Fruit fly (Drosophila melanogaster): ENCODE measurements around the gene xit.

The xit gene

dm6 chrX:6800726-6801296 is 20.0 kb upstream of the xit start (continued):
- TF ChIP-seq lola (GFP tag; optimal IDR thresholded peaks at IDR 0.05), result peak in 1 of 3 experiments; percentile 11
- TF ChIP-seq jumu (GFP tag; optimal IDR thresholded peaks at IDR 0.05), result no peak
- TF ChIP-seq CG10431 (GFP tag; optimal IDR thresholded peaks at IDR 0.05), result no peak
- no peak for TF ChIP-seq CG11398 (GFP tag; optimal IDR thresholded peaks at IDR 0.05)
- TF ChIP-seq Lpt (GFP tag; optimal IDR thresholded peaks at IDR 0.05), result no peak
- no peak for TF ChIP-seq gce (GFP tag; IDR thresholded peaks at IDR 0.05)
- TF ChIP-seq CG7372 (GFP tag; IDR thresholded peaks at IDR 0.05), result no peak
- no peak for TF ChIP-seq BtbVII (GFP tag; optimal IDR thresholded peaks at IDR 0.05)
- no peak for TF ChIP-seq trh (GFP tag; optimal IDR thresholded peaks at IDR 0.05)
- no peak; the same call in 2 of the 3 replicates for TF ChIP-seq croc (GFP tag; conservative IDR thresholded peaks at IDR 0.05)
- TF ChIP-seq Six4 (GFP tag; optimal IDR thresholded peaks at IDR 0.05), result peak; percentile 9
- TF ChIP-seq Vsx1 (GFP tag; optimal IDR thresholded peaks at IDR 0.05), result peak; percentile 87
- no peak for TF ChIP-seq CG8765 (GFP tag; IDR thresholded peaks at IDR 0.05)
- TF ChIP-seq NfI (GFP tag; optimal IDR thresholded peaks at IDR 0.05), result peak; percentile 29
- TF ChIP-seq CG15073 (GFP tag; optimal IDR thresholded peaks at IDR 0.05), result no peak
- no peak for TF ChIP-seq cg (GFP tag; optimal IDR thresholded peaks at IDR 0.05)
- TF ChIP-seq ham (GFP tag; IDR thresholded peaks at IDR 0.05), result no peak
- peak; percentile 46 for TF ChIP-seq CG18619 (GFP tag; optimal IDR thresholded peaks at IDR 0.05)
- TF ChIP-seq tx (GFP tag; optimal IDR thresholded peaks at IDR 0.05), result no peak
- no peak; the same call in 3 of the 4 replicates for TF ChIP-seq Dll (GFP tag; IDR thresholded peaks at IDR 0.05; ENCODE audit: partially characterized antibody)
- TF ChIP-seq CG1529 (GFP tag; optimal IDR thresholded peaks at IDR 0.05), result no peak
- TF ChIP-seq pho (GFP tag; optimal IDR thresholded peaks at IDR 0.05), result peak; percentile 8
- TF ChIP-seq CG3407 (GFP tag; optimal IDR thresholded peaks at IDR 0.05), result no peak
- TF ChIP-seq Poxn (GFP tag; IDR thresholded peaks at IDR 0.05), result no peak
- TF ChIP-seq CG6791 (GFP tag; IDR thresholded peaks at IDR 0.05; ENCODE audit: partially characterized antibody), result no peak
- TF ChIP-seq CG14014 (GFP tag; IDR thresholded peaks at IDR 0.05), result no peak
- TF ChIP-seq Atf6 (GFP tag; IDR thresholded peaks at IDR 0.05), result peak; percentile 60; the same call in 1 of the 2 replicates
- TF ChIP-seq CG17385 (GFP tag; optimal IDR thresholded peaks at IDR 0.05), result no peak
- TF ChIP-seq tin (GFP tag; optimal IDR thresholded peaks at IDR 0.05), result no peak
- no peak for TF ChIP-seq CG14965 (GFP tag; optimal IDR thresholded peaks at IDR 0.05; ENCODE audit: borderline replicate concordance)
- TF ChIP-seq esg (GFP tag; conservative IDR thresholded peaks at IDR 0.05), result 0 out of 2 replicates have a peak, but pooled peaks have one; percentile 16
- no peak for TF ChIP-seq CG3065 (GFP tag; optimal IDR thresholded peaks at IDR 0.05)
- TF ChIP-seq br (optimal IDR thresholded peaks at IDR 0.05), result no peak
- no peak for TF ChIP-seq pnt (GFP tag; optimal IDR thresholded peaks at IDR 0.05)
- no peak for TF ChIP-seq fd64A (GFP tag; optimal IDR thresholded peaks at IDR 0.05)
- peak; percentile 78 for TF ChIP-seq Adf1 (GFP tag; IDR thresholded peaks at IDR 0.05)
- TF ChIP-seq Hmr (GFP tag; optimal IDR thresholded peaks at IDR 0.05), result peak; percentile 52
- TF ChIP-seq fd102C (GFP tag; optimal IDR thresholded peaks at IDR 0.05), result no peak
- TF ChIP-seq HLH3B (GFP tag; IDR thresholded peaks at IDR 0.05), result peak; percentile 23; the same call in 1 of the 2 replicates
- no peak for TF ChIP-seq CG12744 (GFP tag; optimal IDR thresholded peaks at IDR 0.05)
- peak; percentile 88 for TF ChIP-seq Sry-β (GFP tag; optimal IDR thresholded peaks at IDR 0.05)
- TF ChIP-seq CG12942 (GFP tag; optimal IDR thresholded peaks at IDR 0.05), result no peak
- TF ChIP-seq CG1603 (tag; optimal IDR thresholded peaks at IDR 0.05), result no peak
- peak; percentile 24 for TF ChIP-seq ind (GFP tag; optimal IDR thresholded peaks at IDR 0.05)
- no peak for TF ChIP-seq Jarid2 (GFP tag; optimal IDR thresholded peaks at IDR 0.05)
- peak; percentile 27 for TF ChIP-seq fd96Cb (tag; optimal IDR thresholded peaks at IDR 0.05)
- TF ChIP-seq HLH54F (GFP tag; optimal IDR thresholded peaks at IDR 0.05), result no peak
- no peak for TF ChIP-seq NK7.1 (GFP tag; optimal IDR thresholded peaks at IDR 0.05)
- TF ChIP-seq Atf3 (GFP tag; optimal IDR thresholded peaks at IDR 0.05), result no peak
- TF ChIP-seq CG7786 (GFP tag; optimal IDR thresholded peaks at IDR 0.05), result no peak
- peak; percentile 22 to 53 for TF ChIP-seq Trl (optimal IDR thresholded peaks at IDR 0.05)
- no peak for TF ChIP-seq Trl (GFP tag; optimal IDR thresholded peaks at IDR 0.05)
